Fruit fly (Drosophila melanogaster) whole organism, embryonic: Measurements from ENCODE around the gene SuUR.
A peak's percentile ranks its signal among the peaks of the same experiment; 100 is the strongest.

Source experiments
- Ada2b ChIP-seq: fragments of 200-800 bp; sonication (Bioruptor generic); IDR thresholded peaks from 2 replicates; pipeline ENCODE4 v1.3.6; 2022; ENCODE audit warnings: missing biosample characterization, missing genetic modification characterization
- Adf1 ChIP-seq: fragments of 200-800 bp; sonication (Bioruptor generic); IDR thresholded peaks from 2 replicates; pipeline ENCODE4 v1.3.6; 2022; ENCODE audit warnings: missing biosample characterization, missing genetic modification characterization
- B-H1 ChIP-seq: fragments of 200-800 bp; sonication (Bioruptor generic); IDR thresholded peaks from 3 replicates; pipeline ENCODE4 v1.3.6; 2022; ENCODE audit warnings: missing biosample characterization, missing genetic modification characterization
- CG10209 ChIP-seq: fragments of 200-800 bp; sonication (Bioruptor generic); optimal IDR thresholded peaks from 3 replicates; lab custom pipeline; 2017; ENCODE audit warnings: missing biosample characterization, mild to moderate bottlenecking, missing genetic modification characterization, missing genetic modification reagents
- CG11695 ChIP-seq: fragments of 200-800 bp; sonication (Bioruptor generic); IDR thresholded peaks from 3 replicates; pipeline ENCODE4 v1.3.6; 2022; ENCODE audit warnings: missing biosample characterization, missing genetic modification characterization
- CG13775 ChIP-seq: fragments of 200-800 bp; sonication (Bioruptor generic); optimal IDR thresholded peaks from 3 replicates; lab custom pipeline; 2017; ENCODE audit warnings: missing biosample characterization, mild to moderate bottlenecking, missing genetic modification characterization
- CG14441 ChIP-seq: fragments of 200-800 bp; sonication (Bioruptor generic); IDR thresholded peaks from 2 replicates; pipeline ENCODE4 v1.3.6; 2022; ENCODE audit warnings: missing biosample characterization, missing genetic modification characterization
- CG1602 ChIP-seq: fragments of 200-800 bp; sonication (Bioruptor generic); optimal IDR thresholded peaks from 3 replicates; lab custom pipeline; 2016; ENCODE audit warnings: missing biosample characterization, missing genetic modification characterization
- CG17568 ChIP-seq: fragments of 200-800 bp; sonication (Bioruptor generic); optimal IDR thresholded peaks from 2 replicates; lab custom pipeline; 2018; ENCODE audit warnings: missing biosample characterization, mild to moderate bottlenecking, missing genetic modification characterization, moderate library complexity
- CG1832 ChIP-seq: fragments of 200-800 bp; sonication (Bioruptor generic); optimal IDR thresholded peaks from 2 replicates; lab custom pipeline; 2017; ENCODE audit warnings: missing biosample characterization, mild to moderate bottlenecking, missing genetic modification characterization, inconsistent platforms
- CG2678 ChIP-seq: fragments of 200-800 bp; sonication (Bioruptor generic); optimal IDR thresholded peaks from 3 replicates; lab custom pipeline; 2019; ENCODE audit warnings: missing biosample characterization, mild to moderate bottlenecking, missing genetic modification characterization, moderate library complexity
- CG2875 ChIP-seq: fragments of 200-800 bp; sonication (Bioruptor generic); optimal IDR thresholded peaks from 2 replicates; lab custom pipeline; 2017; ENCODE audit warnings: missing biosample characterization, mild to moderate bottlenecking, missing genetic modification characterization, missing genetic modification reagents
- CG32767 ChIP-seq: fragments of 200-800 bp; sonication (Bioruptor generic); IDR thresholded peaks from 2 replicates; pipeline ENCODE4 v1.3.6; 2022; ENCODE audit warnings: missing biosample characterization, missing genetic modification characterization
- CG32772 ChIP-seq: fragments of 200-800 bp; sonication (Bioruptor generic); IDR thresholded peaks from 2 replicates; pipeline ENCODE4 v1.3.6; 2022; ENCODE audit warnings: missing biosample characterization, missing genetic modification characterization
- CG5245 ChIP-seq: fragments of 200-800 bp; sonication (Bioruptor generic); optimal IDR thresholded peaks from 3 replicates; lab custom pipeline; 2016; ENCODE audit warnings: missing biosample characterization, missing genetic modification characterization
- CG6765 ChIP-seq: fragments of 200-800 bp; sonication (Bioruptor generic); optimal IDR thresholded peaks from 3 replicates; lab custom pipeline; 2017; ENCODE audit warnings: missing biosample characterization, mild to moderate bottlenecking, missing genetic modification characterization
- CG6791 ChIP-seq: fragments of 200-800 bp; sonication (Bioruptor generic); IDR thresholded peaks from 3 replicates; pipeline ENCODE4 v1.3.6; 2022; ENCODE audit warnings: missing biosample characterization, missing genetic modification characterization; ENCODE audit not compliant: partially characterized antibody
- CG7556 ChIP-seq: fragments of 200-800 bp; sonication (Bioruptor generic); optimal IDR thresholded peaks from 2 replicates; lab custom pipeline; 2017; ENCODE audit warnings: missing biosample characterization, mild to moderate bottlenecking, missing genetic modification characterization
- CG7745 ChIP-seq: fragments of 200-800 bp; sonication (Bioruptor generic); optimal IDR thresholded peaks from 2 replicates; lab custom pipeline; 2018; ENCODE audit warnings: missing biosample characterization, mild to moderate bottlenecking, missing genetic modification characterization, moderate library complexity
- CG8478 ChIP-seq: fragments of >200 bp; optimal IDR thresholded peaks from 2 replicates; lab custom pipeline; 2018
- Dref ChIP-seq: fragments of 200-800 bp; sonication (Bioruptor generic); IDR thresholded peaks from 2 replicates; pipeline ENCODE4 v1.3.6; 2022; ENCODE audit warnings: missing biosample characterization, missing genetic modification characterization
- E2f1 ChIP-seq: fragments of 200-800 bp; sonication (Bioruptor generic); IDR thresholded peaks from 2 replicates; pipeline ENCODE4 v1.3.6; 2022; ENCODE audit warnings: missing biosample characterization, missing genetic modification characterization
- Hr3 ChIP-seq: fragments of 200-800 bp; sonication (Bioruptor generic); optimal IDR thresholded peaks from 3 replicates; lab custom pipeline; 2016; ENCODE audit warnings: missing biosample characterization, missing genetic modification characterization
- Lpt ChIP-seq: fragments of >200 bp; optimal IDR thresholded peaks from 2 replicates; lab custom pipeline; 2018; ENCODE audit warnings: missing biosample characterization, missing genetic modification characterization
- Max ChIP-seq: fragments of 200-800 bp; sonication (Bioruptor generic); optimal IDR thresholded peaks from 2 replicates; lab custom pipeline; 2016; ENCODE audit warnings: missing biosample characterization, mild to moderate bottlenecking, missing genetic modification characterization
- NC2β ChIP-seq: fragments of 200-800 bp; sonication (Bioruptor generic); optimal IDR thresholded peaks from 2 replicates; lab custom pipeline; 2016; ENCODE audit warnings: missing biosample characterization, missing genetic modification characterization
- NK7.1 ChIP-seq: fragments of 200-800 bp; sonication (Bioruptor generic); optimal IDR thresholded peaks from 3 replicates; lab custom pipeline; 2016; ENCODE audit warnings: missing biosample characterization, missing genetic modification characterization
- Rfx ChIP-seq: fragments of 200-800 bp; sonication (Bioruptor generic); IDR thresholded peaks from 2 replicates; pipeline ENCODE4 v1.3.6; 2022; ENCODE audit warnings: missing biosample characterization, missing genetic modification characterization
- Six4 ChIP-seq: fragments of 200-800 bp; sonication (Bioruptor generic); optimal IDR thresholded peaks from 2 replicates; lab custom pipeline; 2016; ENCODE audit warnings: missing biosample characterization, missing genetic modification characterization
- Spps ChIP-seq: fragments of 200-800 bp; sonication (Bioruptor generic); optimal IDR thresholded peaks from 2 replicates; lab custom pipeline; 2018; ENCODE audit warnings: missing biosample characterization, mild to moderate bottlenecking, missing genetic modification characterization
- ac ChIP-seq: fragments of 200-800 bp; sonication (Bioruptor generic); optimal IDR thresholded peaks from 3 replicates; lab custom pipeline; 2017; ENCODE audit warnings: missing biosample characterization, mild to moderate bottlenecking, missing genetic modification characterization
- aop ChIP-seq: fragments of 200-800 bp; sonication (Bioruptor generic); IDR thresholded peaks from 2 replicates; pipeline ENCODE4 v1.3.6; 2022; ENCODE audit warnings: missing biosample characterization, missing genetic modification characterization
- az2 ChIP-seq: fragments of 200-800 bp; sonication (Bioruptor generic); optimal IDR thresholded peaks from 3 replicates; lab custom pipeline; 2016; ENCODE audit warnings: missing biosample characterization, missing genetic modification characterization
- chinmo ChIP-seq: fragments of 200-800 bp; sonication (Bioruptor generic); IDR thresholded peaks from 4 replicates; pipeline ENCODE4 v1.3.6; 2022; ENCODE audit warnings: missing biosample characterization, missing genetic modification characterization; ENCODE audit not compliant: partially characterized antibody
- eyg ChIP-seq: fragments of 200-800 bp; sonication (Bioruptor generic); optimal IDR thresholded peaks from 3 replicates; lab custom pipeline; 2016; ENCODE audit warnings: missing biosample characterization, missing genetic modification characterization
- gcm ChIP-seq: fragments of 200-800 bp; sonication (Bioruptor generic); optimal IDR thresholded peaks from 2 replicates; lab custom pipeline; 2019; ENCODE audit warnings: missing biosample characterization, mild to moderate bottlenecking, missing genetic modification characterization, moderate library complexity
- kni ChIP-seq: fragments of 200-800 bp; sonication (Bioruptor generic); optimal IDR thresholded peaks from 3 replicates; lab custom pipeline; 2017; ENCODE audit warnings: mild to moderate bottlenecking, missing biosample characterization, missing genetic modification reagents, missing genetic modification characterization
- lab ChIP-seq: fragments of 200-800 bp; sonication (Bioruptor generic); optimal IDR thresholded peaks from 3 replicates; lab custom pipeline; 2017; ENCODE audit warnings: missing biosample characterization, missing genetic modification characterization, mild to moderate bottlenecking, moderate library complexity, missing genetic modification reagents
- lov ChIP-seq, 2 experiments: fragments of 200-800 bp in 1 of 2; fragments of >200 bp in 1 of 2; sonication (Bioruptor generic) in 1 of 2; IDR thresholded peaks in 1 of 2; optimal IDR thresholded peaks in 1 of 2; 2 replicates in 1 of 2; 3 replicates in 1 of 2; pipeline versions ENCODE4 v1.3.6 to Lab custom; 2017 to 2022; ENCODE audit warnings: missing biosample characterization in 1 of 2, missing genetic modification characterization in 1 of 2
- maf-S ChIP-seq: fragments of 200-800 bp; sonication (Bioruptor generic); optimal IDR thresholded peaks from 2 replicates; lab custom pipeline; 2016; ENCODE audit warnings: missing biosample characterization, missing genetic modification characterization
- oc ChIP-seq: fragments of 200-800 bp; sonication (Bioruptor generic); optimal IDR thresholded peaks from 2 replicates; lab custom pipeline; 2018; ENCODE audit warnings: missing biosample characterization, mild to moderate bottlenecking, missing genetic modification characterization, moderate library complexity
- otp ChIP-seq: fragments of 200-800 bp; sonication (Bioruptor generic); IDR thresholded peaks from 3 replicates; pipeline ENCODE4, ENCODE4 v1.3.6; 2022; ENCODE audit warnings: missing biosample characterization, missing genetic modification characterization
- pho ChIP-seq: fragments of 200-800 bp; sonication (Bioruptor generic); optimal IDR thresholded peaks from 2 replicates; lab custom pipeline; 2016; ENCODE audit warnings: missing biosample characterization, missing genetic modification characterization
- sd ChIP-seq: fragments of 200-800 bp; sonication (Bioruptor generic); optimal IDR thresholded peaks from 3 replicates; lab custom pipeline; 2018; ENCODE audit warnings: missing biosample characterization, mild to moderate bottlenecking, missing genetic modification characterization, moderate library complexity
- sens ChIP-seq: fragments of 200-800 bp; sonication (Bioruptor generic); peaks from one replicate; lab custom pipeline; 2016; ENCODE audit warnings: missing biosample characterization, missing genetic modification characterization
- sr ChIP-seq: fragments of 200-800 bp; sonication (Bioruptor generic); IDR thresholded peaks from 3 replicates; pipeline ENCODE4 v1.3.6; 2022; ENCODE audit warnings: missing biosample characterization, missing genetic modification characterization
- tna ChIP-seq: fragments of 200-800 bp; sonication (Bioruptor generic); IDR thresholded peaks from 2 replicates; pipeline ENCODE4 v1.3.6; 2022; ENCODE audit warnings: missing biosample characterization, missing genetic modification characterization; ENCODE audit not compliant: partially characterized antibody
- usp ChIP-seq: fragments of >200 bp; optimal IDR thresholded peaks from 2 replicates; lab custom pipeline; 2017; ENCODE audit warnings: missing biosample characterization, missing genetic modification characterization
- zen ChIP-seq: fragments of 200-800 bp; sonication (Bioruptor generic); optimal IDR thresholded peaks from 3 replicates; lab custom pipeline; 2018; ENCODE audit warnings: missing biosample characterization, mild to moderate bottlenecking, missing genetic modification characterization, moderate library complexity
- zfh2 ChIP-seq: fragments of 200-800 bp; sonication (Bioruptor generic); optimal IDR thresholded peaks from 2 replicates; lab custom pipeline; 2016; ENCODE audit warnings: missing biosample characterization, missing genetic modification characterization

SuUR gene

DNA sequence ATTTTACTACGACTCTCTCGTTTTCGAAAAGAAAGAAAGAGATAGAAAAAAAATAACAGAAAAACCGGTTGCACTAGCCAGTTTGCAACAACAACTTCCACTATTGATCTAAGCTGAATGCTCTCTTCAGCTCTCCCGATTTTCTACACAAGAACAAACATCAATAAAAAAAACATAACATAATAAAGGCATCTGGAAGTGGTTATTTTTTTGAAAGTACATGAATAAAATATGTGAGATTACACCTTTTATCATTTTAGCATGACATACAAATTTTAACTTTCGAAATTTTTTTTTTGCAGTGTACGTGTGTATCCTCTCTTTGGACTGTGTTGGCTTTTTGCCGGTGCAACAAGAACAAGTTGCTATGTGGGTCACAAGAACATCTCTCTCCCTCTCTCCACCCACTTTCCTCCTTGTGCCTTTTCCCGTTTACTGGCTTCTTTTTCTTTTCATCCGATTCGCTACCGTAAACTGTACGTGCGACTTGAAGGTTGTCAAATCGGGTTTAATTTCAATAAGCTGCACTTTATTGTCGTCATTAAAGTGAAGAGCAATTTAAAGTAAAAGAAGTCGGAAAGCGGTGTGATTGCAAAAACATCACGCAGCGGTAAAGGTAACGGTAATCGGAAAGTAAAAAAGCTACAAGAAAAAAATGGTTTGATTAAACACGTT, 19.9 kb downstream of the SuUR start (continued):
- TF ChIP-seq chinmo, result peak; percentile 73; the same call in 1 of the 4 replicates
- TF ChIP-seq lov (optimal IDR thresholded peaks at IDR 0.05; lab: Kevin White, UChicago), result no peak
- TF ChIP-seq lov (GFP tag; IDR thresholded peaks at IDR 0.05; lab: Robert Waterston, UW), result peak; percentile 97
- no peak for TF ChIP-seq tna (GFP tag; lab: Robert Waterston, UW)
- TF ChIP-seq CG1602 (GFP tag; lab: Kevin White, UChicago), result peak; percentile 97
- TF ChIP-seq sr (GFP tag; lab: Robert Waterston, UW), result peak; percentile 91
- peak; percentile 95 for TF ChIP-seq Rfx (GFP tag; lab: Robert Waterston, UW)
- TF ChIP-seq CG11695, result peak; percentile 94
- peak; percentile 92 for TF ChIP-seq aop (GFP tag; lab: Robert Waterston, UW)
- peak; percentile 90 for TF ChIP-seq ac
- peak; percentile 96 for TF ChIP-seq CG5245
- peak; percentile 96 for TF ChIP-seq Max (GFP tag; lab: Kevin White, UChicago)
- TF ChIP-seq gcm, result peak; percentile 97
- peak; percentile 91 for TF ChIP-seq CG7745 (tag; lab: Kevin White, UChicago)
- peak; percentile 93 for TF ChIP-seq E2f1 (GFP tag; lab: Robert Waterston, UW)
- peak; percentile 97 for TF ChIP-seq CG2678 (tag; lab: Kevin White, UChicago)
- peak; percentile 74 for TF ChIP-seq zfh2
- TF ChIP-seq pho, result peak; percentile 90
- TF ChIP-seq Spps (tag; lab: Kevin White, UChicago), result peak; percentile 96
- peak; percentile 96 for TF ChIP-seq Six4 (GFP tag; lab: Kevin White, UChicago)
- peak; percentile 54 for TF ChIP-seq Adf1 (GFP tag; lab: Robert Waterston, UW)
- no peak for TF ChIP-seq CG6791 (GFP tag; lab: Robert Waterston, UW)
- TF ChIP-seq Lpt (GFP tag; lab: Kevin White, UChicago), result no peak
- TF ChIP-seq zen (tag; lab: Kevin White, UChicago), result peak; percentile 94
- peak; percentile 95 for TF ChIP-seq B-H1 (GFP tag; lab: Robert Waterston, UW)
- peak; percentile 95 for TF ChIP-seq eyg (GFP tag; lab: Kevin White, UChicago)
- no peak for TF ChIP-seq Dref (GFP tag; lab: Robert Waterston, UW)
- TF ChIP-seq NC2β (GFP tag; lab: Kevin White, UChicago), result peak; percentile 97
- TF ChIP-seq NK7.1 (GFP tag; lab: Kevin White, UChicago), result peak; percentile 95
- TF ChIP-seq Ada2b (GFP tag; lab: Robert Waterston, UW), result peak; percentile 97
- peak; percentile 96 for TF ChIP-seq CG10209 (GFP tag; lab: Kevin White, UChicago)
- peak; percentile 96 for TF ChIP-seq CG2875 (GFP tag; lab: Kevin White, UChicago)
- TF ChIP-seq CG17568 (GFP tag; lab: Kevin White, UChicago), result peak; percentile 95
- peak; percentile 96 for TF ChIP-seq CG14441 (GFP tag; lab: Robert Waterston, UW)
- TF ChIP-seq sens (GFP tag; lab: Kevin White, UChicago), result peak; percentile 100
- peak; percentile 41 for TF ChIP-seq kni (GFP tag; lab: Kevin White, UChicago)
- TF ChIP-seq az2 (GFP tag; lab: Kevin White, UChicago), result peak; percentile 98
- peak; percentile 94 for TF ChIP-seq CG13775 (GFP tag; lab: Kevin White, UChicago)
- TF ChIP-seq CG32767 (GFP tag; lab: Robert Waterston, UW), result peak; percentile 97
- TF ChIP-seq CG6765 (GFP tag; lab: Kevin White, UChicago), result peak; percentile 62
- TF ChIP-seq CG8478 (lab: Kevin White, UChicago), result no peak
- peak; percentile 94 for TF ChIP-seq lab (GFP tag; lab: Kevin White, UChicago)
- TF ChIP-seq otp (GFP tag; lab: Robert Waterston, UW), result peak; percentile 97
- peak; percentile 93 for TF ChIP-seq maf-S (GFP tag; lab: Kevin White, UChicago)
- peak; percentile 94 for TF ChIP-seq Hr3 (GFP tag; lab: Kevin White, UChicago)
- TF ChIP-seq CG7556 (GFP tag; lab: Kevin White, UChicago), result peak; percentile 96
- no peak for TF ChIP-seq usp (GFP tag; lab: Kevin White, UChicago)
- no peak for TF ChIP-seq sd
- TF ChIP-seq CG1832 (GFP tag; lab: Kevin White, UChicago), result no peak
- peak; percentile 96 for TF ChIP-seq CG32772 (GFP tag; lab: Robert Waterston, UW)
- TF ChIP-seq oc (tag; lab: Kevin White, UChicago), result peak; percentile 98
